Worm (Caenorhabditis elegans) whole organism, L2 larva: Measurements from ENCODE around the gene elt-7.

Experiments used
- R02D3.7 ChIP-seq: fragments of 150-350 bp; optimal IDR thresholded peaks from 2 replicates; lab custom pipeline; 2014; ENCODE audit warnings: missing biosample characterization, missing genetic modification characterization
- aly-2 ChIP-seq: fragments of 150-350 bp; optimal IDR thresholded peaks from 2 replicates; lab custom pipeline; 2014; ENCODE audit warnings: missing biosample characterization, missing genetic modification characterization
- ama-1 ChIP-seq: fragments of 150-350 bp; optimal IDR thresholded peaks from 2 replicates; lab custom pipeline; 2018; ENCODE audit warnings: inconsistent platforms
- dmd-4 ChIP-seq: sonication (generic microtip); optimal IDR thresholded peaks from 2 replicates; lab custom pipeline; 2017; ENCODE audit warnings: missing biosample characterization, missing genetic modification characterization
- egl-27 ChIP-seq: sonication (generic microtip); optimal IDR thresholded peaks from 3 replicates; lab custom pipeline; 2017; ENCODE audit warnings: missing biosample characterization, missing genetic modification reagents, missing genetic modification characterization
- fos-1 ChIP-seq: fragments of 150-350 bp; optimal IDR thresholded peaks from 2 replicates; lab custom pipeline; 2014; ENCODE audit warnings: missing biosample characterization, missing genetic modification characterization
- gmeb-1 ChIP-seq: fragments of 150-350 bp; optimal IDR thresholded peaks from 2 replicates; lab custom pipeline; 2014; ENCODE audit warnings: missing biosample characterization, missing genetic modification characterization
- mdl-1 ChIP-seq, 2 experiments: fragments of 150-350 bp in 1 of 2; sonication (generic microtip) in 1 of 2; optimal IDR thresholded peaks; 2 replicates each; lab custom pipeline; 2017; ENCODE audit warnings: missing biosample characterization in 2 of 2, missing genetic modification characterization in 2 of 2
- nhr-25 ChIP-seq: fragments of 150-350 bp; sonication (generic microtip); optimal IDR thresholded peaks from 3 replicates; lab custom pipeline; 2014; ENCODE audit warnings: missing biosample characterization, missing genetic modification characterization
- nhr-6 ChIP-seq: fragments of 150-350 bp; optimal IDR thresholded peaks from 2 replicates; lab custom pipeline; 2014; ENCODE audit warnings: missing biosample characterization, missing genetic modification characterization
- unc-39 ChIP-seq: fragments of 150-350 bp; optimal IDR thresholded peaks from 2 replicates; lab custom pipeline; 2014; ENCODE audit warnings: missing biosample characterization, missing genetic modification characterization
- unc-55 ChIP-seq: fragments of 150-350 bp; sonication (generic microtip); optimal IDR thresholded peaks from 3 replicates; lab custom pipeline; 2014; ENCODE audit warnings: missing biosample characterization, missing genetic modification reagents, missing genetic modification characterization
- unc-62 ChIP-seq: fragments of 150-350 bp; optimal IDR thresholded peaks from 2 replicates; lab custom pipeline; 2014; ENCODE audit warnings: missing biosample characterization, missing genetic modification reagents, missing genetic modification characterization
- ztf-4 ChIP-seq: fragments of 150-350 bp; optimal IDR thresholded peaks from 2 replicates; lab custom pipeline; 2014; ENCODE audit warnings: missing biosample characterization, missing genetic modification characterization

- TF ChIP-seq unc-62 (GFP tag; lab: Kevin White, UChicago): no peak
- no peak for TF ChIP-seq egl-27
- TF ChIP-seq unc-55 (GFP tag; lab: Kevin White, UChicago): peak; percentile 73
- TF ChIP-seq mdl-1 (tag; optimal IDR thresholded peaks at IDR 0.05; lab: Kevin White, UChicago): no peak
- no peak for TF ChIP-seq R02D3.7 (tag; lab: Kevin White, UChicago)
- no peak for TF ChIP-seq dmd-4
- TF ChIP-seq nhr-6 (tag; lab: Kevin White, UChicago): no peak
- no peak for TF ChIP-seq aly-2 (tag; lab: Kevin White, UChicago)
- TF ChIP-seq ama-1 (lab: Kevin White, UChicago): peak; percentile 3
- TF ChIP-seq gmeb-1: peak; percentile 69
- no peak for TF ChIP-seq unc-39 (tag; lab: Kevin White, UChicago)
- TF ChIP-seq fos-1: peak; percentile 30
- TF ChIP-seq ztf-4 (tag; lab: Kevin White, UChicago): no peak
- peak; percentile 54 for TF ChIP-seq nhr-25
These were observed 39.1 kb upstream of the elt-7 start, which contains the start of gene F39G3.3 for ce11 chrV:4731154-4731961.
